Worm (Caenorhabditis elegans) whole organism, early embryonic: ENCODE data around the gene Y102F5A.1.

Source experiments
- B0310.2 ChIP-seq: sonication (generic microtip); optimal IDR thresholded peaks from 2 replicates; lab custom pipeline; 2016; ENCODE audit warnings: mild to moderate bottlenecking, missing genetic modification characterization, missing compliant biosample characterization
- F13C5.2 ChIP-seq: sonication (generic microtip); optimal IDR thresholded peaks from 2 replicates; lab custom pipeline; 2017; ENCODE audit warnings: mild to moderate bottlenecking, missing genetic modification characterization, inconsistent platforms, missing compliant biosample characterization
- aly-1 ChIP-seq: sonication (generic microtip); optimal IDR thresholded peaks from 2 replicates; lab custom pipeline; 2016; ENCODE audit warnings: missing genetic modification characterization, missing compliant biosample characterization
- ama-1 ChIP-seq: fragments of 150-350 bp; optimal IDR thresholded peaks from 2 replicates; lab custom pipeline; 2014
- ceh-13 ChIP-seq: fragments of 200-800 bp; sonication (Bioruptor generic); optimal IDR thresholded peaks from 2 replicates; lab custom pipeline; 2018; ENCODE audit warnings: mild to moderate bottlenecking, missing genetic modification characterization, missing compliant biosample characterization
- ceh-36 ChIP-seq: sonication (generic microtip); optimal IDR thresholded peaks from 2 replicates; lab custom pipeline; 2016; ENCODE audit warnings: missing genetic modification characterization, inconsistent platforms, missing compliant biosample characterization
- ets-7 ChIP-seq: sonication (generic microtip); optimal IDR thresholded peaks from 2 replicates; lab custom pipeline; 2016; ENCODE audit warnings: missing genotype, missing genetic modification characterization, missing compliant biosample characterization
- flt-1 ChIP-seq: fragments of 200-800 bp; sonication (Bioruptor generic); IDR thresholded peaks from 2 replicates; pipeline ENCODE4 v1.3.6; 2022; ENCODE audit warnings: missing genetic modification characterization, missing compliant biosample characterization
- hmbx-1 ChIP-seq: sonication (generic microtip); optimal IDR thresholded peaks from 2 replicates; lab custom pipeline; 2016; ENCODE audit warnings: mild to moderate bottlenecking, missing genetic modification characterization, missing compliant biosample characterization
- hmg-4 ChIP-seq: fragments of 200-800 bp; sonication (Bioruptor generic); optimal IDR thresholded peaks from 2 replicates; lab custom pipeline; 2018; ENCODE audit warnings: mild to moderate bottlenecking, missing genetic modification characterization, missing compliant biosample characterization
- hnd-1 ChIP-seq: sonication (generic microtip); optimal IDR thresholded peaks from 2 replicates; lab custom pipeline; 2016; ENCODE audit warnings: missing genetic modification characterization, missing compliant biosample characterization
- pes-1 ChIP-seq: fragments of 200-800 bp; sonication (Bioruptor generic); IDR thresholded peaks from 2 replicates; pipeline ENCODE4 v1.3.6; 2022; ENCODE audit warnings: missing genetic modification reagents, missing genetic modification characterization, missing compliant biosample characterization
- scrt-1 ChIP-seq: fragments of 200-800 bp; sonication (Bioruptor generic); IDR thresholded peaks from 2 replicates; pipeline ENCODE4 v1.3.6; 2022; ENCODE audit warnings: missing genetic modification characterization, missing compliant biosample characterization
- sea-1 ChIP-seq: fragments of 200-800 bp; sonication (Bioruptor generic); conservative IDR thresholded peaks from 2 replicates; pipeline ENCODE4 v1.3.6; 2022; ENCODE audit warnings: missing genetic modification characterization, missing compliant biosample characterization
- tbx-11 ChIP-seq: fragments of 200-800 bp; sonication (Bioruptor generic); IDR thresholded peaks from 2 replicates; pipeline ENCODE4 v1.3.6; 2022; ENCODE audit warnings: missing genetic modification characterization, missing compliant biosample characterization
- tbx-37 ChIP-seq: fragments of 200-800 bp; sonication (Bioruptor generic); conservative IDR thresholded peaks from 2 replicates; pipeline ENCODE4 v1.3.6; 2022; ENCODE audit warnings: missing genetic modification reagents, missing genetic modification characterization, missing compliant biosample characterization
- tra-4 ChIP-seq: sonication (generic microtip); optimal IDR thresholded peaks from 2 replicates; lab custom pipeline; 2017; ENCODE audit warnings: missing genetic modification characterization, missing compliant biosample characterization

The Y102F5A.1 gene

ce11 chrX:11769278-11769677 lies 14.9 kb downstream of the Y102F5A.1 start, which contains the start of gene ttx-3:
Gene ttx-3, minus strand, starts transcription at chrX:11769378.
- no peak for TF ChIP-seq hnd-1 (tag; lab: Kevin White, UChicago)
- TF ChIP-seq flt-1 = no peak
- TF ChIP-seq F13C5.2 = no peak
- no peak for TF ChIP-seq ceh-13 (GFP tag; lab: Kevin White, UChicago)
- TF ChIP-seq ets-7 (tag; lab: Kevin White, UChicago) = no peak
- no peak for TF ChIP-seq tbx-11 (GFP tag; lab: Robert Waterston, UW)

ce11 chrX:11766432-11766831 lies 17.7 kb downstream of the Y102F5A.1 start:
- TF ChIP-seq ceh-13 (GFP tag; lab: Kevin White, UChicago) (no peak), ceh-36 (tag; lab: Kevin White, UChicago) (no peak), F13C5.2 (no peak), sea-1 (GFP tag; lab: Robert Waterston, UW) (no peak), tbx-37 (GFP tag; lab: Robert Waterston, UW) (no peak), B0310.2 (tag; lab: Kevin White, UChicago) (no peak), hmg-4 (GFP tag; lab: Kevin White, UChicago) (no peak), tbx-11 (GFP tag; lab: Robert Waterston, UW) (no peak), flt-1 (no peak), pes-1 (GFP tag; lab: Robert Waterston, UW) (no peak), tra-4 (no peak), scrt-1 (GFP tag; lab: Robert Waterston, UW) (no peak), aly-1 (tag; lab: Kevin White, UChicago) (no peak), ets-7 (tag; lab: Kevin White, UChicago) (no peak), ama-1 (no peak), hmbx-1 (no peak), hnd-1 (tag; lab: Kevin White, UChicago) (no peak)

ce11 chrX:11765860-11766259 lies 18.3 kb downstream of the Y102F5A.1 start:
- no peak for TF ChIP-seq ceh-36 (tag; lab: Kevin White, UChicago)
- no peak for TF ChIP-seq pes-1 (GFP tag; lab: Robert Waterston, UW)
- no peak for TF ChIP-seq scrt-1 (GFP tag; lab: Robert Waterston, UW)
- no peak for TF ChIP-seq sea-1 (GFP tag; lab: Robert Waterston, UW)
- TF ChIP-seq hmg-4 (GFP tag; lab: Kevin White, UChicago) = no peak
- TF ChIP-seq B0310.2 (tag; lab: Kevin White, UChicago) = no peak
- TF ChIP-seq ets-7 (tag; lab: Kevin White, UChicago) = no peak
- TF ChIP-seq tbx-11 (GFP tag; lab: Robert Waterston, UW) = no peak
- TF ChIP-seq ceh-13 (GFP tag; lab: Kevin White, UChicago) = no peak
- no peak for TF ChIP-seq tra-4
- no peak for TF ChIP-seq ama-1
- TF ChIP-seq flt-1 = no peak

ce11 chrX:11758809-11759208 lies 25.3 kb downstream of the Y102F5A.1 start, which contains the start of gene lact-7:
Gene lact-7, plus strand, starts transcription at chrX:11759109.
- TF ChIP-seq ceh-36 (tag; lab: Kevin White, UChicago) (no peak), ets-7 (tag; lab: Kevin White, UChicago) (no peak), hmbx-1 (no peak), hmg-4 (GFP tag; lab: Kevin White, UChicago) (no peak), flt-1 (no peak), ceh-13 (GFP tag; lab: Kevin White, UChicago) (no peak), tbx-11 (GFP tag; lab: Robert Waterston, UW) (no peak), B0310.2 (tag; lab: Kevin White, UChicago) (no peak), tbx-37 (GFP tag; lab: Robert Waterston, UW) (no peak), pes-1 (GFP tag; lab: Robert Waterston, UW) (no peak), tra-4 (no peak), aly-1 (tag; lab: Kevin White, UChicago) (no peak), ama-1 (no peak), hnd-1 (tag; lab: Kevin White, UChicago) (no peak)

DNA sequence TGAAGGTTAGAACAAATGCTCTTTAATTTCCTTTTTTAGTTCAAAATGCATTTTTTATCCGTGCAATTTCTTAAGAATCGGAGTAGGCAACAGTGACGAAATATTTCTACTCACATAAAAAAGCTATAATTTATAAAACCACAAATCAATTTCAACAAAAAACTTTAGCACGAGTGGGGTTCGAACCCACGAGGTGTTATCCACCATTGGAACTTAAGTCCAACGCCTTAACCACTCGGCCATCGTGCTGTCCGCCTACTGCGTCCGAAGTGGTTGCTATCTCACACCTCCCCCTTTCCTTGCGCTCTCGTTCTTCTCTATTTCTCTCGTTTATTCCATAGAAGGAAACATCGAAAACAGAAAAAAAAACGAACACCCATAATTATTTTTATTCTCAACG lies 26.5 kb downstream of the Y102F5A.1 start:
- TF ChIP-seq flt-1 (peak; percentile 87), F13C5.2 (peak; percentile 94), hnd-1 (tag; lab: Kevin White, UChicago) (peak; percentile 81), aly-1 (tag; lab: Kevin White, UChicago) (peak; percentile 80), hmbx-1 (peak; percentile 63), B0310.2 (tag; lab: Kevin White, UChicago) (peak; percentile 69), ama-1 (no peak), ceh-13 (GFP tag; lab: Kevin White, UChicago) (peak; percentile 73), ets-7 (tag; lab: Kevin White, UChicago) (peak; percentile 73), tbx-37 (GFP tag; lab: Robert Waterston, UW) (peak; percentile 88), hmg-4 (GFP tag; lab: Kevin White, UChicago) (no peak), sea-1 (GFP tag; lab: Robert Waterston, UW) (peak; percentile 93), tra-4 (peak; percentile 46), ceh-36 (tag; lab: Kevin White, UChicago) (peak; percentile 86), tbx-11 (GFP tag; lab: Robert Waterston, UW) (peak; percentile 84), pes-1 (GFP tag; lab: Robert Waterston, UW) (peak; percentile 94), scrt-1 (GFP tag; lab: Robert Waterston, UW) (peak; percentile 90)

- TF ChIP-seq ceh-13 (GFP tag; lab: Kevin White, UChicago) = no peak
These were observed 31.0 kb downstream of the Y102F5A.1 start for ce11 chrX:11753155-11753554.

DNA sequence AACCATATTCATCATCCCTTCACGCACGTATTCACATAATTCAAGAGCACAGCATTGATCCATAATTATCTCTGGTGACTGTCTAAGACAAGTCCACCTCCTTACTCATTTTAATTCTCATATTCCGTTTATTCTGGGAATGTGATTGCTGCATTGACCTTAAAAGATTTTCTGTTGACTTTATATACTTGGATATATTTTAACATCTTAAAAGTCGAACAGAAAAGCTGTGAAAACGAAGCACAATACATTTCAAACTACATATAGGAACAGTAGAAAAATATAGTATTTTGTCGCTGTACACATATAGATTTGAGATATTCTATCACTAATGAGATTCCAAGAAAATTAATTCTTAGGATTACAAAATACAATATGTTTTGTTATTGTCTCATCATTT lies 31.8 kb downstream of the Y102F5A.1 start:
- TF ChIP-seq hmbx-1 = no peak
- TF ChIP-seq tbx-37 (GFP tag; lab: Robert Waterston, UW) = no peak
- TF ChIP-seq tbx-11 (GFP tag; lab: Robert Waterston, UW) = no peak
- no peak for TF ChIP-seq hnd-1 (tag; lab: Kevin White, UChicago)
- TF ChIP-seq ceh-36 (tag; lab: Kevin White, UChicago) = no peak
- no peak for TF ChIP-seq flt-1
- TF ChIP-seq ceh-13 (GFP tag; lab: Kevin White, UChicago) = no peak
- TF ChIP-seq pes-1 (GFP tag; lab: Robert Waterston, UW) = no peak
- no peak for TF ChIP-seq scrt-1 (GFP tag; lab: Robert Waterston, UW)
- TF ChIP-seq sea-1 (GFP tag; lab: Robert Waterston, UW) = no peak
- no peak for TF ChIP-seq ets-7 (tag; lab: Kevin White, UChicago)
- no peak for TF ChIP-seq hmg-4 (GFP tag; lab: Kevin White, UChicago)
- TF ChIP-seq tra-4 = no peak
- TF ChIP-seq ama-1 = no peak
- TF ChIP-seq aly-1 (tag; lab: Kevin White, UChicago) = no peak
- no peak for TF ChIP-seq F13C5.2
- no peak for TF ChIP-seq B0310.2 (tag; lab: Kevin White, UChicago)
